Fruit fly (Drosophila melanogaster) whole organism, embryonic: ENCODE data around the gene CG11699.
A peak's percentile ranks its signal among the peaks of the same experiment; 100 is the strongest.

ENCODE experiments used
- Bdp1 ChIP-seq: fragments of 200-800 bp; sonication (Bioruptor generic); optimal IDR thresholded peaks from 3 replicates; lab custom pipeline; 2016; ENCODE audit warnings: missing biosample characterization, missing genetic modification characterization
- CG10274 ChIP-seq: fragments of 200-800 bp; sonication (Bioruptor generic); optimal IDR thresholded peaks from 3 replicates; lab custom pipeline; 2017; ENCODE audit warnings: missing biosample characterization, mild to moderate bottlenecking, missing genetic modification characterization
- CG10565 ChIP-seq: fragments of 200-800 bp; sonication (Bioruptor generic); optimal IDR thresholded peaks from 3 replicates; lab custom pipeline; 2016; ENCODE audit warnings: missing biosample characterization, mild to moderate bottlenecking, missing genetic modification characterization
- CG12219 ChIP-seq: fragments of 200-800 bp; sonication (Bioruptor generic); optimal IDR thresholded peaks from 3 replicates; lab custom pipeline; 2018; ENCODE audit warnings: missing biosample characterization, mild to moderate bottlenecking, missing genetic modification characterization
- CG12769 ChIP-seq: fragments of 200-800 bp; sonication (Bioruptor generic); optimal IDR thresholded peaks from 2 replicates; lab custom pipeline; 2019; ENCODE audit warnings: missing biosample characterization, mild to moderate bottlenecking, missing genetic modification characterization, moderate library complexity
- CG17568 ChIP-seq: fragments of 200-800 bp; sonication (Bioruptor generic); optimal IDR thresholded peaks from 2 replicates; lab custom pipeline; 2018; ENCODE audit warnings: missing biosample characterization, mild to moderate bottlenecking, missing genetic modification characterization, moderate library complexity
- CG18011 ChIP-seq: fragments of 200-800 bp; sonication (Bioruptor generic); optimal IDR thresholded peaks from 2 replicates; lab custom pipeline; 2017; ENCODE audit warnings: missing biosample characterization, missing genetic modification characterization, mild to moderate bottlenecking, moderate library complexity, missing genotype
- CG18476 ChIP-seq: fragments of 200-800 bp; sonication (Bioruptor generic); optimal IDR thresholded peaks from 2 replicates; lab custom pipeline; 2016; ENCODE audit warnings: missing biosample characterization, mild to moderate bottlenecking, missing genetic modification characterization
- CG18599 ChIP-seq: fragments of 200-800 bp; sonication (Bioruptor generic); optimal IDR thresholded peaks from 3 replicates; lab custom pipeline; 2017; ENCODE audit warnings: missing biosample characterization, missing genetic modification characterization, mild to moderate bottlenecking, moderate library complexity, missing genetic modification reagents
- CG2678 ChIP-seq: fragments of 200-800 bp; sonication (Bioruptor generic); optimal IDR thresholded peaks from 3 replicates; lab custom pipeline; 2019; ENCODE audit warnings: missing biosample characterization, mild to moderate bottlenecking, missing genetic modification characterization, moderate library complexity
- CG30020 ChIP-seq: fragments of 200-800 bp; optimal IDR thresholded peaks from 2 replicates; lab custom pipeline; 2019; ENCODE audit warnings: missing biosample characterization, mild to moderate bottlenecking, missing genetic modification characterization, moderate library complexity
- CG30403 ChIP-seq: fragments of 200-800 bp; sonication (Bioruptor generic); optimal IDR thresholded peaks from 3 replicates; lab custom pipeline; 2016; ENCODE audit warnings: missing biosample characterization, missing genetic modification characterization
- CG32772 ChIP-seq: fragments of 200-800 bp; sonication (Bioruptor generic); IDR thresholded peaks from 2 replicates; pipeline ENCODE4 v1.3.6; 2022; ENCODE audit warnings: missing biosample characterization, missing genetic modification characterization
- CG4360 ChIP-seq: fragments of 200-800 bp; sonication (Bioruptor generic); IDR thresholded peaks from 2 replicates; pipeline ENCODE4 v1.3.6; 2022; ENCODE audit warnings: missing biosample characterization, missing genetic modification characterization
- CG7987 ChIP-seq: fragments of 200-800 bp; sonication (Bioruptor generic); optimal IDR thresholded peaks from 2 replicates; lab custom pipeline; 2018; ENCODE audit warnings: missing biosample characterization, mild to moderate bottlenecking, missing genetic modification characterization, moderate library complexity
- Dad ChIP-seq: fragments of 200-800 bp; sonication (Bioruptor generic); optimal IDR thresholded peaks from 3 replicates; lab custom pipeline; 2016; ENCODE audit warnings: missing biosample characterization, missing genetic modification characterization
- Deaf1 ChIP-seq: fragments of 200-800 bp; optimal IDR thresholded peaks from 3 replicates; lab custom pipeline; 2019; ENCODE audit warnings: missing biosample characterization, mild to moderate bottlenecking, missing genetic modification characterization, moderate library complexity
- Drgx ChIP-seq: fragments of 200-800 bp; sonication (Bioruptor generic); IDR thresholded peaks from 2 replicates; pipeline ENCODE4 v1.3.6; 2022; ENCODE audit warnings: missing biosample characterization, missing genetic modification characterization
- Fer1 ChIP-seq: fragments of 200-800 bp; sonication (Bioruptor generic); optimal IDR thresholded peaks from 2 replicates; lab custom pipeline; 2017; ENCODE audit warnings: missing biosample characterization, mild to moderate bottlenecking, missing genetic modification characterization
- Fer2 ChIP-seq: fragments of 200-800 bp; sonication (Bioruptor generic); optimal IDR thresholded peaks from 2 replicates; lab custom pipeline; 2018; ENCODE audit warnings: missing biosample characterization, mild to moderate bottlenecking, missing genetic modification characterization, moderate library complexity
- HLH4C ChIP-seq: fragments of 200-800 bp; sonication (Bioruptor generic); IDR thresholded peaks from 3 replicates; pipeline ENCODE4 v1.3.6; 2022; ENCODE audit warnings: missing biosample characterization, missing genetic modification characterization; ENCODE audit not compliant: partially characterized antibody
- Kr ChIP-seq: fragments of 200-800 bp; sonication (Bioruptor generic); optimal IDR thresholded peaks from 2 replicates; lab custom pipeline; 2017; ENCODE audit warnings: missing biosample characterization, mild to moderate bottlenecking, missing genetic modification characterization
- MBD-R2 ChIP-seq: fragments of 200-800 bp; sonication (Bioruptor generic); IDR thresholded peaks from 2 replicates; pipeline ENCODE4 v1.3.6; 2022; ENCODE audit warnings: missing biosample characterization, missing genetic modification characterization
- Nf-YC ChIP-seq: fragments of 200-800 bp; optimal IDR thresholded peaks from 3 replicates; lab custom pipeline; 2019; ENCODE audit warnings: missing biosample characterization, mild to moderate bottlenecking, missing genetic modification characterization, moderate library complexity
- NfI ChIP-seq: fragments of 200-800 bp; sonication (Bioruptor generic); optimal IDR thresholded peaks from 3 replicates; lab custom pipeline; 2018; ENCODE audit warnings: missing biosample characterization, mild to moderate bottlenecking, missing genetic modification characterization, moderate library complexity
- Sry-β ChIP-seq: fragments of 200-800 bp; sonication (Bioruptor generic); optimal IDR thresholded peaks from 2 replicates; lab custom pipeline; 2018; ENCODE audit warnings: missing biosample characterization, mild to moderate bottlenecking, missing genetic modification characterization, moderate library complexity
- Usf ChIP-seq: fragments of 200-800 bp; sonication (Bioruptor generic); optimal IDR thresholded peaks from 2 replicates; lab custom pipeline; 2017; ENCODE audit warnings: missing genotype, missing biosample characterization, missing genetic modification characterization
- aop ChIP-seq: fragments of 200-800 bp; sonication (Bioruptor generic); IDR thresholded peaks from 2 replicates; pipeline ENCODE4 v1.3.6; 2022; ENCODE audit warnings: missing biosample characterization, missing genetic modification characterization
- ap ChIP-seq: fragments of 200-800 bp; sonication (Bioruptor generic); IDR thresholded peaks from 2 replicates; pipeline ENCODE4 v1.3.6; 2022; ENCODE audit warnings: missing biosample characterization, missing genetic modification characterization
- az2 ChIP-seq: fragments of 200-800 bp; sonication (Bioruptor generic); optimal IDR thresholded peaks from 3 replicates; lab custom pipeline; 2016; ENCODE audit warnings: missing biosample characterization, missing genetic modification characterization
- btn ChIP-seq: fragments of 200-800 bp; sonication (Bioruptor generic); optimal IDR thresholded peaks from 2 replicates; lab custom pipeline; 2016; ENCODE audit warnings: missing biosample characterization, missing genetic modification characterization
- cato ChIP-seq: fragments of 200-800 bp; sonication (Bioruptor generic); optimal IDR thresholded peaks from 2 replicates; lab custom pipeline; 2016; ENCODE audit warnings: missing biosample characterization, missing genetic modification characterization, borderline replicate concordance
- cg ChIP-seq: fragments of 200-800 bp; sonication (Bioruptor generic); optimal IDR thresholded peaks from 3 replicates; lab custom pipeline; 2019; ENCODE audit warnings: missing biosample characterization, mild to moderate bottlenecking, missing genetic modification characterization, moderate library complexity
- chinmo ChIP-seq: fragments of 200-800 bp; sonication (Bioruptor generic); IDR thresholded peaks from 4 replicates; pipeline ENCODE4 v1.3.6; 2022; ENCODE audit warnings: missing biosample characterization, missing genetic modification characterization; ENCODE audit not compliant: partially characterized antibody
- dmrt99B ChIP-seq: fragments of 200-800 bp; sonication (Bioruptor generic); optimal IDR thresholded peaks from 2 replicates; lab custom pipeline; 2018; ENCODE audit warnings: missing biosample characterization, mild to moderate bottlenecking, missing genetic modification characterization, moderate library complexity
- dysf ChIP-seq: fragments of 200-800 bp; sonication (Bioruptor generic); IDR thresholded peaks from 3 replicates; pipeline ENCODE4 v1.3.6; 2022; ENCODE audit warnings: missing biosample characterization, missing genetic modification characterization
- fd3F ChIP-seq: fragments of 200-800 bp; sonication (Bioruptor generic); optimal IDR thresholded peaks from 2 replicates; lab custom pipeline; 2018; ENCODE audit warnings: missing biosample characterization, mild to moderate bottlenecking, missing genetic modification characterization, moderate library complexity
- ftz-f1 ChIP-seq: fragments of 200-800 bp; sonication (Bioruptor generic); optimal IDR thresholded peaks from 2 replicates; lab custom pipeline; 2016; ENCODE audit warnings: missing biosample characterization, missing genetic modification characterization
- gem ChIP-seq: fragments of 200-800 bp; sonication (Bioruptor generic); optimal IDR thresholded peaks from 2 replicates; lab custom pipeline; 2019; ENCODE audit warnings: missing biosample characterization, mild to moderate bottlenecking, missing genetic modification characterization, moderate library complexity
- gsb-n ChIP-seq: fragments of 200-800 bp; sonication (Bioruptor generic); optimal IDR thresholded peaks from 3 replicates; lab custom pipeline; 2018; ENCODE audit warnings: missing biosample characterization, mild to moderate bottlenecking, missing genetic modification characterization
- kni ChIP-seq: fragments of 200-800 bp; sonication (Bioruptor generic); optimal IDR thresholded peaks from 3 replicates; lab custom pipeline; 2017; ENCODE audit warnings: mild to moderate bottlenecking, missing biosample characterization, missing genetic modification reagents, missing genetic modification characterization
- lilli ChIP-seq: fragments of 200-800 bp; sonication (Bioruptor generic); optimal IDR thresholded peaks from 3 replicates; lab custom pipeline; 2016; ENCODE audit warnings: missing biosample characterization, missing genetic modification characterization
- lmd ChIP-seq: fragments of 200-800 bp; sonication (Bioruptor generic); IDR thresholded peaks from 2 replicates; pipeline ENCODE4 v1.3.6; 2022; ENCODE audit warnings: missing biosample characterization, missing genetic modification characterization
- odd ChIP-seq: fragments of 200-800 bp; sonication (Bioruptor generic); optimal IDR thresholded peaks from 2 replicates; lab custom pipeline; 2017; ENCODE audit warnings: missing biosample characterization, mild to moderate bottlenecking, missing genetic modification characterization
- sisA ChIP-seq: fragments of 200-800 bp; sonication (Bioruptor generic); IDR thresholded peaks from 2 replicates; pipeline ENCODE4 v1.3.6; 2022; ENCODE audit warnings: missing biosample characterization, missing genetic modification characterization
- slbo ChIP-seq: fragments of 200-800 bp; sonication (Bioruptor generic); IDR thresholded peaks from 2 replicates; pipeline ENCODE4 v1.3.6; 2022; ENCODE audit warnings: missing biosample characterization, missing genetic modification characterization
- slp2 ChIP-seq: fragments of 200-800 bp; sonication (Bioruptor generic); optimal IDR thresholded peaks from 2 replicates; lab custom pipeline; 2016; ENCODE audit warnings: missing biosample characterization, missing genetic modification characterization
- sr ChIP-seq: fragments of 200-800 bp; sonication (Bioruptor generic); IDR thresholded peaks from 3 replicates; pipeline ENCODE4 v1.3.6; 2022; ENCODE audit warnings: missing biosample characterization, missing genetic modification characterization
- tin ChIP-seq: fragments of 200-800 bp; sonication (Bioruptor generic); optimal IDR thresholded peaks from 3 replicates; lab custom pipeline; 2016; ENCODE audit warnings: missing biosample characterization, missing genetic modification characterization

CG11699 gene

dm6 chrX:11528026-11528702, 42.3 kb upstream of the CG11699 start (continued):
- peak; percentile 52; the same call in 1 of the 2 replicates for TF ChIP-seq ap (GFP tag; lab: Robert Waterston, UW)
- peak; percentile 84 for TF ChIP-seq kni (GFP tag; lab: Kevin White, UChicago)
- peak; percentile 29 for TF ChIP-seq Bdp1 (GFP tag; lab: Kevin White, UChicago)
- no peak for TF ChIP-seq MBD-R2 (GFP tag; lab: Robert Waterston, UW)
- TF ChIP-seq Drgx: peak; percentile 79
- TF ChIP-seq Sry-β (GFP tag; lab: Kevin White, UChicago): peak; percentile 44
- peak; percentile 45 for TF ChIP-seq Deaf1 (tag; lab: Kevin White, UChicago)
- TF ChIP-seq CG17568: peak; percentile 63
- TF ChIP-seq sisA: peak; percentile 78
- TF ChIP-seq CG10565: no peak
- TF ChIP-seq CG12219 (GFP tag; lab: Kevin White, UChicago): peak; percentile 74
- peak; percentile 51 for TF ChIP-seq Dad (GFP tag; lab: Kevin White, UChicago)
- peak; percentile 53 for TF ChIP-seq CG18599 (GFP tag; lab: Kevin White, UChicago)
- peak; percentile 75 for TF ChIP-seq dysf (GFP tag; lab: Robert Waterston, UW)
- peak; percentile 78 for TF ChIP-seq tin (GFP tag; lab: Kevin White, UChicago)
- TF ChIP-seq cg (GFP tag; lab: Kevin White, UChicago): no peak
- peak; percentile 46 for TF ChIP-seq cato (GFP tag; lab: Kevin White, UChicago)
- no peak for TF ChIP-seq chinmo (GFP tag; lab: Robert Waterston, UW)
- peak; percentile 59 for TF ChIP-seq CG4360 (GFP tag; lab: Robert Waterston, UW)
- peak; percentile 89 for TF ChIP-seq gem (tag; lab: Kevin White, UChicago)
- TF ChIP-seq sr: no peak
- peak; percentile 48 for TF ChIP-seq Kr (GFP tag; lab: Kevin White, UChicago)
- no peak for TF ChIP-seq HLH4C (GFP tag; lab: Robert Waterston, UW)
- TF ChIP-seq CG18011 (GFP tag; lab: Kevin White, UChicago): peak; percentile 6
- peak; percentile 51 for TF ChIP-seq CG18476 (GFP tag; lab: Kevin White, UChicago)
- TF ChIP-seq CG7987 (GFP tag; lab: Kevin White, UChicago): peak; percentile 22
- peak; percentile 49 for TF ChIP-seq CG30020 (tag; lab: Kevin White, UChicago)
- no peak for TF ChIP-seq ftz-f1
- no peak for TF ChIP-seq Fer2 (tag; lab: Kevin White, UChicago)
- no peak for TF ChIP-seq slp2 (GFP tag; lab: Kevin White, UChicago)
- TF ChIP-seq btn (GFP tag; lab: Kevin White, UChicago): peak; percentile 10
- peak; percentile 89 for TF ChIP-seq gsb-n (tag; lab: Kevin White, UChicago)
- TF ChIP-seq CG32772 (GFP tag; lab: Robert Waterston, UW): peak; percentile 77
- TF ChIP-seq CG30403 (GFP tag; lab: Kevin White, UChicago): peak; percentile 73
- peak; percentile 54 for TF ChIP-seq odd (GFP tag; lab: Kevin White, UChicago)
- TF ChIP-seq lilli (GFP tag; lab: Kevin White, UChicago): peak; percentile 64
- no peak for TF ChIP-seq fd3F
- peak; percentile 86 for TF ChIP-seq dmrt99B
- peak; percentile 85 for TF ChIP-seq CG2678 (tag; lab: Kevin White, UChicago)
- TF ChIP-seq aop (GFP tag; lab: Robert Waterston, UW): no peak
- peak; percentile 33; the same call in 1 of the 2 replicates for TF ChIP-seq slbo (GFP tag; lab: Robert Waterston, UW)
- peak; percentile 65 for TF ChIP-seq Usf (GFP tag; lab: Kevin White, UChicago)
- TF ChIP-seq az2 (GFP tag; lab: Kevin White, UChicago): peak; percentile 86
- TF ChIP-seq Fer1 (GFP tag; lab: Kevin White, UChicago): peak; percentile 32
- peak; percentile 17 for TF ChIP-seq Nf-YC (tag; lab: Kevin White, UChicago)
- peak; percentile 47 for TF ChIP-seq NfI (GFP tag; lab: Kevin White, UChicago)
- TF ChIP-seq CG12769 (tag; lab: Kevin White, UChicago): peak; percentile 7
- TF ChIP-seq lmd (GFP tag; lab: Robert Waterston, UW): peak; percentile 70
- TF ChIP-seq CG10274 (GFP tag; lab: Kevin White, UChicago): peak; percentile 19
